Worm (Caenorhabditis elegans): Measurements from ENCODE around the gene nac-2.
A peak's percentile ranks its signal among the peaks of the same experiment; 100 is the strongest.

DNA sequence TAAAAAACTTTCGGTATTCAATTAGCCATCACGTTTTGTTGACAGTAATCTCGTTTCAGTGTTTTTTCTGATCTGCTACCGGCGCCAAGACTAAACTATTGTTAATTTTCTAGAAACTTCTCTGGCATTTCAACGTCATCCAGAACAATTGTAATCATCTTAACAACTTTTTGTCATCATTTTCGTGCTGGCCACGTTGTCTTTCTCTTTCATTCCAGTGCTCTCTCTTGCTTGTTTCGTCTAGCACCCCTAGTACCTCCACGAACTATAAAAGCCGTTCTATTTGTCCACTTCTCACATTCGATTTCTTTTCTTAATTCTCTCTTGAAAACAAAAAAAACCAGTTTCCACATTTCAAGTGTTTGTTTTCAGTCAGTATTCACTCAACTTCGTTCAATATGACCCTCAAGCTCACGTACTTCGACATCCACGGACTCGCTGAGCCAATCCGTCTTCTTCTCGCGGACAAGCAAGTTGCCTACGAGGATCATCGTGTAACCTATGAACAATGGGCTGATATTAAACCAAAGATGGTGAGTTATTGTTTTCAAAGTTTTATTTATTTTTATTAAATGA, 15.9 kb upstream of the nac-2 start, which contains the start of gene gst-1:
- TF ChIP-seq W03F9.2 (tag; optimal IDR thresholded peaks at IDR 0.05) = peak; percentile 38
- TF ChIP-seq him-1 (tag; optimal IDR thresholded peaks at IDR 0.05) = no peak
- TF ChIP-seq dao-5 (tag; optimal IDR thresholded peaks at IDR 0.05) = no peak
